Fruit fly (Drosophila melanogaster) whole organism, wandering third instar larva: Measurements from ENCODE around the gene CG7560.
A peak's percentile ranks its signal among the peaks of the same experiment; 100 is the strongest.

Source experiments
- CG32264 ChIP-seq: fragments of 200-800 bp; sonication (Bioruptor generic); optimal IDR thresholded peaks from 2 replicates; lab custom pipeline; 2016; ENCODE audit warnings: missing biosample characterization, missing genetic modification characterization
- CG9705 ChIP-seq: fragments of 200-800 bp; sonication (Bioruptor generic); optimal IDR thresholded peaks from 2 replicates; lab custom pipeline; 2018; ENCODE audit warnings: missing biosample characterization, mild to moderate bottlenecking, missing genetic modification characterization
- CrebA ChIP-seq: fragments of 200-800 bp; sonication (Bioruptor generic); optimal IDR thresholded peaks from 2 replicates; lab custom pipeline; 2016; ENCODE audit warnings: missing biosample characterization, mild to moderate bottlenecking, missing genetic modification characterization, borderline replicate concordance
- Dfd ChIP-seq: fragments of >200 bp; optimal IDR thresholded peaks from 2 replicates; lab custom pipeline; 2017; ENCODE audit warnings: missing biosample characterization, missing genetic modification characterization
- Dif ChIP-seq: fragments of 200-275, 200-300 bp; sonication (Bioruptor generic); optimal IDR thresholded peaks from 2 replicates; lab custom pipeline; 2018; ENCODE audit warnings: missing biosample characterization, missing genetic modification characterization; ENCODE audit not compliant: partially characterized antibody
- HLH106 ChIP-seq: fragments of 200-800 bp; optimal IDR thresholded peaks from 3 replicates; lab custom pipeline; 2019; ENCODE audit warnings: missing biosample characterization, mild to moderate bottlenecking, missing genetic modification characterization, moderate library complexity
- Hnf4 ChIP-seq: fragments of 200-800 bp; sonication (Bioruptor generic); optimal IDR thresholded peaks from 2 replicates; lab custom pipeline; 2016; ENCODE audit warnings: missing biosample characterization, mild to moderate bottlenecking, missing genetic modification characterization
- Hr78 ChIP-seq: fragments of >200 bp; optimal IDR thresholded peaks from 2 replicates; lab custom pipeline; 2017; ENCODE audit warnings: missing biosample characterization, missing genetic modification characterization
- Hr83 ChIP-seq: fragments of 200-300 bp; sonication (Bioruptor generic); optimal IDR thresholded peaks from 2 replicates; lab custom pipeline; 2016; ENCODE audit warnings: missing biosample characterization, mild to moderate bottlenecking, missing genetic modification characterization, moderate library complexity; ENCODE audit not compliant: poor library complexity, severe bottlenecking
- Jra ChIP-seq: sonication (Bioruptor generic); optimal IDR thresholded peaks from 2 replicates; lab custom pipeline; 2016; ENCODE audit warnings: missing biosample characterization, missing genetic modification characterization
- Mio ChIP-seq: sonication (Bioruptor generic); optimal IDR thresholded peaks from 2 replicates; lab custom pipeline; 2016; ENCODE audit warnings: missing biosample characterization, missing genetic modification characterization
- Myc ChIP-seq: fragments of >200 bp; optimal IDR thresholded peaks from 2 replicates; lab custom pipeline; 2017
- N ChIP-seq: fragments of >200 bp; optimal IDR thresholded peaks from 2 replicates; lab custom pipeline; 2018; ENCODE audit warnings: missing biosample characterization, missing external identifiers, missing genetic modification characterization
- OdsH ChIP-seq: fragments of 200-800 bp; sonication (Bioruptor generic); optimal IDR thresholded peaks from 2 replicates; lab custom pipeline; 2016; ENCODE audit warnings: missing biosample characterization, mild to moderate bottlenecking, missing genetic modification characterization
- Rel ChIP-seq, 2 experiments: fragments of 200-800 bp; sonication (Bioruptor generic) in 1 of 2; optimal IDR thresholded peaks; 2 replicates in 1 of 2; 3 replicates in 1 of 2; lab custom pipeline; 2016 to 2019; ENCODE audit warnings: mild to moderate bottlenecking in 2 of 2, missing biosample characterization in 2 of 2, missing genetic modification characterization in 2 of 2, moderate library complexity in 1 of 2
- Sp1 ChIP-seq: fragments of 200-800 bp; sonication (Bioruptor generic); optimal IDR thresholded peaks from 3 replicates; lab custom pipeline; 2019; ENCODE audit warnings: missing biosample characterization, mild to moderate bottlenecking, missing genetic modification characterization, moderate library complexity
- Vsx2 ChIP-seq: fragments of 200-300, 225-300 bp; sonication (Bioruptor generic); optimal IDR thresholded peaks from 2 replicates; lab custom pipeline; 2018; ENCODE audit warnings: missing biosample characterization, missing genetic modification characterization; ENCODE audit not compliant: partially characterized antibody
- br ChIP-seq: fragments of 200-800 bp; sonication (Bioruptor generic); optimal IDR thresholded peaks from 2 replicates; lab custom pipeline; 2016; ENCODE audit warnings: missing biosample characterization, missing genetic modification characterization
- brk ChIP-seq: fragments of 200-800 bp; sonication (Bioruptor generic); optimal IDR thresholded peaks from 2 replicates; lab custom pipeline; 2016; ENCODE audit warnings: missing biosample characterization, mild to moderate bottlenecking, missing genetic modification characterization
- dl ChIP-seq, 2 experiments: fragments of 175-275, 200-275 bp in 1 of 2; fragments of 200-275 bp in 1 of 2; sonication (Bioruptor generic); optimal IDR thresholded peaks; lab custom pipeline; 2018; ENCODE audit warnings: mild to moderate bottlenecking in 2 of 2, missing biosample characterization in 2 of 2, missing genetic modification characterization in 2 of 2, moderate library complexity in 2 of 2; ENCODE audit not compliant: partially characterized antibody in 2 of 2, insufficient read depth in 1 of 2
- dmrt93B ChIP-seq: fragments of 200-800 bp; sonication (Bioruptor generic); optimal IDR thresholded peaks from 2 replicates; lab custom pipeline; 2018; ENCODE audit warnings: missing biosample characterization, mild to moderate bottlenecking, missing genetic modification characterization
- dsf ChIP-seq: sonication (Bioruptor generic); optimal IDR thresholded peaks from 2 replicates; lab custom pipeline; 2016; ENCODE audit warnings: missing biosample characterization, missing genetic modification characterization, borderline replicate concordance
- foxo ChIP-seq, 2 experiments: fragments of 200-800 bp; sonication (Bioruptor generic); optimal IDR thresholded peaks; 2 replicates in 1 of 2; 3 replicates in 1 of 2; lab custom pipeline; 2016 to 2017; ENCODE audit warnings: missing biosample characterization in 2 of 2, missing genetic modification characterization in 2 of 2
- fru ChIP-seq: fragments of 200-800 bp; sonication (Bioruptor generic); optimal IDR thresholded peaks from 3 replicates; lab custom pipeline; 2016; ENCODE audit warnings: missing biosample characterization, mild to moderate bottlenecking, missing genetic modification characterization
- h ChIP-seq: fragments of 200-800 bp; sonication (Bioruptor generic); optimal IDR thresholded peaks from 3 replicates; lab custom pipeline; 2016; ENCODE audit warnings: missing biosample characterization, mild to moderate bottlenecking, missing genetic modification characterization
- jim ChIP-seq: fragments of 175-275, 200-325 bp; sonication (Bioruptor generic); optimal IDR thresholded peaks from 2 replicates; lab custom pipeline; 2016; ENCODE audit warnings: missing biosample characterization, mild to moderate bottlenecking, missing genetic modification characterization
- pan ChIP-seq: fragments of >200 bp; optimal IDR thresholded peaks from 2 replicates; lab custom pipeline; 2017
- psq ChIP-seq: fragments of 200-800 bp; sonication (Bioruptor generic); optimal IDR thresholded peaks from 3 replicates; lab custom pipeline; 2017; ENCODE audit warnings: missing biosample characterization, mild to moderate bottlenecking, missing genetic modification characterization, moderate library complexity
- rgr ChIP-seq: fragments of 200-800 bp; sonication (Bioruptor generic); optimal IDR thresholded peaks from 3 replicates; lab custom pipeline; 2016; ENCODE audit warnings: missing biosample characterization, mild to moderate bottlenecking, missing genetic modification characterization
- sage ChIP-seq: fragments of 200-800 bp; sonication (Bioruptor generic); optimal IDR thresholded peaks from 2 replicates; lab custom pipeline; 2016; ENCODE audit warnings: missing biosample characterization, mild to moderate bottlenecking, missing genetic modification characterization
- sv ChIP-seq: fragments of 200-800 bp; sonication (Bioruptor generic); optimal IDR thresholded peaks from 3 replicates; lab custom pipeline; 2016; ENCODE audit warnings: missing biosample characterization, missing genetic modification characterization
- tai ChIP-seq: sonication (Bioruptor generic); optimal IDR thresholded peaks from 2 replicates; lab custom pipeline; 2016; ENCODE audit warnings: missing biosample characterization, missing genetic modification characterization
- woc ChIP-seq: sonication (Bioruptor generic); optimal IDR thresholded peaks from 2 replicates; lab custom pipeline; 2016; ENCODE audit warnings: missing biosample characterization, mild to moderate bottlenecking, missing genetic modification characterization

The CG7560 gene

dm6 chr3L:11416495-11417272 is 8.3 kb upstream of the CG7560 start:
- no peak for TF ChIP-seq h (GFP tag; lab: Kevin White, UChicago)
- no peak for TF ChIP-seq Jra (GFP tag; lab: Kevin White, UChicago)
- no peak for TF ChIP-seq dl (GFP tag; optimal IDR thresholded peaks at IDR 0.05; lab: Kevin White, UChicago; ENCODE audit: insufficient read depth in 1 of 2, partially characterized antibody in 2 of 2)
- peak; percentile 72 for TF ChIP-seq sv
- TF ChIP-seq pan (lab: Kevin White, UChicago): no peak
- no peak for TF ChIP-seq brk (GFP tag; lab: Kevin White, UChicago)
- TF ChIP-seq jim (GFP tag; lab: Kevin White, UChicago): no peak
- TF ChIP-seq CrebA: no peak
- TF ChIP-seq foxo (GFP tag; optimal IDR thresholded peaks at IDR 0.05; lab: Kevin White, UChicago): peak in 1 of 2 experiments; percentile 12
- TF ChIP-seq Dfd (GFP tag; lab: Kevin White, UChicago): no peak

- TF ChIP-seq rgr (GFP tag; lab: Kevin White, UChicago) (peak; percentile 16), dl (GFP tag; optimal IDR thresholded peaks at IDR 0.05; lab: Kevin White, UChicago; ENCODE audit: insufficient read depth in 1 of 2, partially characterized antibody in 2 of 2) (no peak), sv (peak; percentile 53)
Measured at dm6 chr3L:11417273-11418040, 7.5 kb upstream of the CG7560 start.

DNA sequence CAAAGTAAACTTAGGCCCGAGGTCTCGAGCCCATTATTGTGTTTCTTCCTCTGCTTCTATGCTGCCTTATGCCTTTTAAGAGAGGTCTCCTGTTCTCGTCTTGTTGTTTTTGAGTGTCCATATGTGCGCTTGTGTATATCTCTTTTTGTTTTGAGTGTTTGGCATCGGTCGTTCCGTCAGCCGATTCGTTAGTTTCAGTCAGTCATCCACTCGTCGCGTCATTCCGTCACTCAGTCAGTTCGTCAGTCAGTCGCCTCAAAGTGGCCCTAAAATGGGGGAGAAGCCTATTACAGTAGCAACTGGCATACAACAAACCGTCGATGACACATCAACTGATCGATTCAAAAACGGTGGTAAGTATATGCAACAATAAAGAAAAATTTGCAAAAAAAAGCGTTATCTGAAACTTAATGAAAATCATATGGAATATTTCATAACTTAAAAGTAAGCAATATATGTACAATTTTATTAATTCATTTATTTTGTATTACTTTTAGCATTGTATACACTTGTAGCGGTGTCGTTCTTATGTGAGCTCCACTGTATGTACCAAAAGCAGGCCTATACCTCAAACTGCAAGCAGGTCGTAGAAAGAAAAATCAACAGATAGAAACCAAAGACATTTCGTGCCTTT is 6.8 kb upstream of the CG7560 start:
- no peak for TF ChIP-seq Myc (lab: Kevin White, UChicago)
- peak; percentile 52 for TF ChIP-seq sv

- TF ChIP-seq CrebA: no peak
- no peak for TF ChIP-seq psq (GFP tag; lab: Kevin White, UChicago)
- no peak for TF ChIP-seq sage (GFP tag; lab: Kevin White, UChicago)
- no peak for TF ChIP-seq woc (GFP tag; lab: Kevin White, UChicago)
- no peak for TF ChIP-seq Hr78
- TF ChIP-seq, all 38 proteins: peak for 0
Measured at dm6 chr3L:11419344-11419743, 5.6 kb upstream of the CG7560 start.

dm6 chr3L:11420976-11421375 is 4.0 kb upstream of the CG7560 start:
- TF ChIP-seq Dif (GFP tag; lab: Kevin White, UChicago) (no peak), tai (GFP tag; lab: Kevin White, UChicago) (no peak), jim (GFP tag; lab: Kevin White, UChicago) (no peak), N (GFP tag; lab: Kevin White, UChicago) (no peak)

dm6 chr3L:11421905-11422304 is 3.1 kb upstream of the CG7560 start:
- TF ChIP-seq Vsx2 (GFP tag; lab: Kevin White, UChicago): peak; percentile 15
- TF ChIP-seq dmrt93B: no peak

DNA sequence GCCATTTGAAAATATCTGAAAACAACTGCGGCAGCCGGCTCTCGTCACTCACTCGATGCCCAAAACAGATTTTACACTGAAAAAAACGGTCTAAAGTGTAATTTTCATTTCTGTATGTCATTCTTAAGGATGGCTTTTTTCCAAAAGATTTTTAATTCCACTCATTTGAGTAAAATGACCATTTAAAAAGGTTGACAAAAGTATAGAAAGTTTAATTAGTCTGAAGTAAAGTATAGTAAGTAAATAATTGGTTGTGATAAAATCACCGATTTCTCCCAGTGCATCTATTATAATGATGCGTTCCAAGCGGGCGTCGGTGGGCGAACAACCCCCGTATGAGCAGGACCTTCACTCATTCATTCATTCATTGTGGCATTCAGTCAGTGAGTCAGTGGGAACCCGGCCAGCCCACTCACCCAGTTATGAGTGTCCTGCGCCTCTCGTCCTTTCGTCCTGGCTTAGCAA is 2.6 kb upstream of the CG7560 start:
- TF ChIP-seq rgr (GFP tag; lab: Kevin White, UChicago): peak; percentile 6
- peak; percentile 61 for TF ChIP-seq fru
- no peak for TF ChIP-seq dsf (GFP tag; lab: Kevin White, UChicago)
- peak; percentile 9 for TF ChIP-seq dmrt93B
- TF ChIP-seq Hr83 (GFP tag; lab: Kevin White, UChicago): no peak
- TF ChIP-seq Rel (GFP tag; optimal IDR thresholded peaks at IDR 0.05; lab: Kevin White, UChicago): no peak
- no peak for TF ChIP-seq Rel (tag; optimal IDR thresholded peaks at IDR 0.05; lab: Kevin White, UChicago)
- peak; percentile 52 for TF ChIP-seq br (GFP tag; lab: Kevin White, UChicago)
- no peak for TF ChIP-seq CG9705
- TF ChIP-seq OdsH (GFP tag; lab: Kevin White, UChicago): peak; percentile 15
- TF ChIP-seq Hnf4 (GFP tag; lab: Kevin White, UChicago): peak; percentile 7
- peak; percentile 39 for TF ChIP-seq HLH106 (tag; lab: Kevin White, UChicago)
- peak; percentile 58 for TF ChIP-seq Sp1 (GFP tag; lab: Kevin White, UChicago)
- TF ChIP-seq tai (GFP tag; lab: Kevin White, UChicago): no peak
- TF ChIP-seq h (GFP tag; lab: Kevin White, UChicago): peak; percentile 47
- peak in 1 of 2 experiments; percentile 55 for TF ChIP-seq foxo (GFP tag; optimal IDR thresholded peaks at IDR 0.05; lab: Kevin White, UChicago)
- TF ChIP-seq sage (GFP tag; lab: Kevin White, UChicago): no peak
- TF ChIP-seq Mio (GFP tag; lab: Kevin White, UChicago): no peak
- no peak for TF ChIP-seq CG32264 (GFP tag; lab: Kevin White, UChicago)
- TF ChIP-seq psq (GFP tag; lab: Kevin White, UChicago): peak; percentile 30
- TF ChIP-seq Vsx2 (GFP tag; lab: Kevin White, UChicago): no peak
